Worm (Caenorhabditis elegans) whole organism, L3 larva: ENCODE data around the gene C49F8.3.

Source experiments
- lin-39 ChIP-seq: fragments of 150-350 bp; optimal IDR thresholded peaks from 2 replicates; lab custom pipeline; 2018; ENCODE audit warnings: missing biosample characterization, missing genetic modification reagents, missing genetic modification characterization
- pha-4 ChIP-seq: fragments of 150-350 bp; optimal IDR thresholded peaks from 2 replicates; lab custom pipeline; 2014; ENCODE audit warnings: missing biosample characterization, missing genetic modification reagents, missing genetic modification characterization
- sea-2 ChIP-seq: fragments of 150-350 bp; sonication (generic microtip); optimal IDR thresholded peaks from 4 replicates; lab custom pipeline; 2014; ENCODE audit warnings: missing biosample characterization, missing genetic modification reagents, missing genetic modification characterization

C49F8.3 gene

ce11 chrX:13337000-13337399, 50.3 kb downstream of the C49F8.3 start:
- TF ChIP-seq sea-2 (GFP tag; lab: Kevin White, UChicago) = no peak
- TF ChIP-seq pha-4 (tag; lab: Kevin White, UChicago) = no peak
- TF ChIP-seq lin-39 (tag; lab: Kevin White, UChicago) = peak; percentile 44
